Fruit fly (Drosophila melanogaster): Measurements from ENCODE around the gene Hakai.

The Hakai gene

dm6 chr2L:19542268-19542773, 40.0 kb downstream of the Hakai start (continued):
- TF ChIP-seq CG2129 (GFP tag; IDR thresholded peaks at IDR 0.05; ENCODE audit: partially characterized antibody), result peak; percentile 62
- peak; percentile 37 for TF ChIP-seq scrt (GFP tag; optimal IDR thresholded peaks at IDR 0.05)
- TF ChIP-seq ems (GFP tag; optimal IDR thresholded peaks at IDR 0.05), result no peak
- TF ChIP-seq Jarid2 (GFP tag; optimal IDR thresholded peaks at IDR 0.05), result peak; percentile 1
- peak; percentile 73 for TF ChIP-seq inv (GFP tag; IDR thresholded peaks at IDR 0.05; ENCODE audit: partially characterized antibody)
- peak; percentile 33 for TF ChIP-seq CG2712 (tag; optimal IDR thresholded peaks at IDR 0.05)
- no peak for TF ChIP-seq da (GFP tag; optimal IDR thresholded peaks at IDR 0.05)
- TF ChIP-seq CG10274 (GFP tag; optimal IDR thresholded peaks at IDR 0.05), result no peak
- no peak for TF ChIP-seq CG1792 (GFP tag; optimal IDR thresholded peaks at IDR 0.05)
- peak; percentile 82 for TF ChIP-seq CG15601 (tag; optimal IDR thresholded peaks at IDR 0.05)
- TF ChIP-seq abd-A (tag; optimal IDR thresholded peaks at IDR 0.05), result peak; percentile 84
- TF ChIP-seq CG32767 (GFP tag; IDR thresholded peaks at IDR 0.05), result 0 out of 2 replicates have a peak, but pooled peaks have one; percentile 15
- TF ChIP-seq vvl (GFP tag; IDR thresholded peaks at IDR 0.05), result peak; percentile 22; the same call in 1 of the 2 replicates
- no peak for TF ChIP-seq Mad (GFP tag; optimal IDR thresholded peaks at IDR 0.05)
- TF ChIP-seq CG7839 (tag; optimal IDR thresholded peaks at IDR 0.05), result no peak
- no peak for TF ChIP-seq CG17186 (GFP tag; optimal IDR thresholded peaks at IDR 0.05)
- TF ChIP-seq CG10147 (GFP tag; optimal IDR thresholded peaks at IDR 0.05), result no peak
- TF ChIP-seq CG11560 (tag; IDR thresholded peaks at IDR 0.05), result no peak
- peak; percentile 94 for TF ChIP-seq ato (GFP tag; IDR thresholded peaks at IDR 0.05; ENCODE audit: partially characterized antibody)
- peak; percentile 62 for TF ChIP-seq grn (GFP tag; optimal IDR thresholded peaks at IDR 0.05)
- no peak for TF ChIP-seq dysf (GFP tag; IDR thresholded peaks at IDR 0.05)
- no peak for TF ChIP-seq CG6254 (GFP tag; optimal IDR thresholded peaks at IDR 0.05)
- TF ChIP-seq cg (GFP tag; optimal IDR thresholded peaks at IDR 0.05), result peak; percentile 72
- TF ChIP-seq lov (optimal IDR thresholded peaks at IDR 0.05), result no peak
- no peak for TF ChIP-seq lov (GFP tag; IDR thresholded peaks at IDR 0.05)
- no peak for TF ChIP-seq pb (GFP tag; optimal IDR thresholded peaks at IDR 0.05)
- TF ChIP-seq lmd (GFP tag; IDR thresholded peaks at IDR 0.05), result no peak
- no peak for TF ChIP-seq CG33557 (GFP tag; optimal IDR thresholded peaks at IDR 0.05)
- TF ChIP-seq CG14014 (GFP tag; IDR thresholded peaks at IDR 0.05), result no peak
- TF ChIP-seq exex (tag; optimal IDR thresholded peaks at IDR 0.05), result peak; percentile 10
- 0 out of 2 replicates have a peak, but pooled peaks have one; percentile 11 for TF ChIP-seq chm (GFP tag; IDR thresholded peaks at IDR 0.05)
- no peak for TF ChIP-seq slou (GFP tag; optimal IDR thresholded peaks at IDR 0.05)
- no peak for TF ChIP-seq TFAM (GFP tag; optimal IDR thresholded peaks at IDR 0.05)
- TF ChIP-seq CG11247 (GFP tag; IDR thresholded peaks at IDR 0.05), result no peak
- no peak for TF ChIP-seq ssp (GFP tag; IDR thresholded peaks at IDR 0.05)
- no peak for TF ChIP-seq caup (GFP tag; optimal IDR thresholded peaks at IDR 0.05; ENCODE audit: severe bottlenecking)
- TF ChIP-seq CG14710 (tag; optimal IDR thresholded peaks at IDR 0.05), result peak; percentile 30
- no peak for TF ChIP-seq bigmax (GFP tag; optimal IDR thresholded peaks at IDR 0.05)
- no peak for TF ChIP-seq CG16863 (GFP tag; optimal IDR thresholded peaks at IDR 0.05)
- TF ChIP-seq ase (GFP tag; IDR thresholded peaks at IDR 0.05), result no peak
- TF ChIP-seq Side (GFP tag; optimal IDR thresholded peaks at IDR 0.05), result no peak
- TF ChIP-seq Hmx (GFP tag; optimal IDR thresholded peaks at IDR 0.05), result no peak
- no peak for TF ChIP-seq Kr (GFP tag; optimal IDR thresholded peaks at IDR 0.05)
- TF ChIP-seq cad (GFP tag; optimal IDR thresholded peaks at IDR 0.05), result no peak
- TF ChIP-seq BEAF-32 (GFP tag; optimal IDR thresholded peaks at IDR 0.05), result peak; percentile 81

Data from whole organism, embryonic.